Worm (Caenorhabditis elegans) whole organism, mixed stage, embryonic: ENCODE measurements around the gene tofu-7.

ENCODE experiments used
- M03D4.4 ChIP-seq: sonication (generic microtip); optimal IDR thresholded peaks from 2 replicates; lab custom pipeline; 2017; ENCODE audit warnings: mild to moderate bottlenecking, missing genetic modification characterization, missing compliant biosample characterization
- ceh-43 ChIP-seq: fragments of 200-800 bp; sonication (Bioruptor generic); optimal IDR thresholded peaks from 2 replicates; lab custom pipeline; 2018; ENCODE audit warnings: mild to moderate bottlenecking, missing genetic modification characterization, moderate library complexity, missing compliant biosample characterization
- ces-1 ChIP-seq: fragments of 150-350 bp; optimal IDR thresholded peaks from 2 replicates; lab custom pipeline; 2014; ENCODE audit warnings: missing biosample characterization, missing genetic modification reagents, missing genetic modification characterization
- elt-1 ChIP-seq: sonication (generic microtip); optimal IDR thresholded peaks from 2 replicates; lab custom pipeline; 2017; ENCODE audit warnings: missing genetic modification characterization, mild to moderate bottlenecking, missing compliant biosample characterization, antibody characterized with exemption, moderate library complexity, borderline replicate concordance; ENCODE audit not compliant: insufficient read depth
- elt-3 ChIP-seq: fragments of 150-350 bp; optimal IDR thresholded peaks from 2 replicates; lab custom pipeline; 2014; ENCODE audit warnings: missing biosample characterization, missing genetic modification characterization
- lin-13 ChIP-seq: fragments of 150-350 bp; optimal IDR thresholded peaks from 2 replicates; lab custom pipeline; 2014; ENCODE audit warnings: missing biosample characterization, missing genetic modification characterization
- lsy-2 ChIP-seq: fragments of 150-350 bp; optimal IDR thresholded peaks from 2 replicates; lab custom pipeline; 2014; ENCODE audit warnings: missing biosample characterization, missing genetic modification characterization
- nhr-237 ChIP-seq: fragments of 150-350 bp; optimal IDR thresholded peaks from 2 replicates; lab custom pipeline; 2014; ENCODE audit warnings: missing biosample characterization, missing genetic modification characterization
- pha-4 ChIP-seq: fragments of 150-350 bp; optimal IDR thresholded peaks from 2 replicates; lab custom pipeline; 2018; ENCODE audit warnings: missing biosample characterization, missing genetic modification reagents, missing genetic modification characterization
- snpc-4 ChIP-seq: fragments of 150-350 bp; optimal IDR thresholded peaks from 2 replicates; lab custom pipeline; 2014; ENCODE audit warnings: missing biosample characterization, missing genetic modification characterization
- sptf-1 ChIP-seq: sonication (generic microtip); optimal IDR thresholded peaks from 2 replicates; lab custom pipeline; 2017; ENCODE audit warnings: mild to moderate bottlenecking, missing genetic modification characterization, moderate library complexity, missing compliant biosample characterization
- tbx-8 ChIP-seq: fragments of 200-800 bp; sonication (Bioruptor generic); optimal IDR thresholded peaks from 2 replicates; lab custom pipeline; 2018; ENCODE audit warnings: mild to moderate bottlenecking, missing genetic modification characterization, moderate library complexity, missing compliant biosample characterization
- ztf-11 ChIP-seq: fragments of 150-350 bp; optimal IDR thresholded peaks from 2 replicates; lab custom pipeline; 2014; ENCODE audit warnings: missing biosample characterization, missing genetic modification characterization

DNA sequence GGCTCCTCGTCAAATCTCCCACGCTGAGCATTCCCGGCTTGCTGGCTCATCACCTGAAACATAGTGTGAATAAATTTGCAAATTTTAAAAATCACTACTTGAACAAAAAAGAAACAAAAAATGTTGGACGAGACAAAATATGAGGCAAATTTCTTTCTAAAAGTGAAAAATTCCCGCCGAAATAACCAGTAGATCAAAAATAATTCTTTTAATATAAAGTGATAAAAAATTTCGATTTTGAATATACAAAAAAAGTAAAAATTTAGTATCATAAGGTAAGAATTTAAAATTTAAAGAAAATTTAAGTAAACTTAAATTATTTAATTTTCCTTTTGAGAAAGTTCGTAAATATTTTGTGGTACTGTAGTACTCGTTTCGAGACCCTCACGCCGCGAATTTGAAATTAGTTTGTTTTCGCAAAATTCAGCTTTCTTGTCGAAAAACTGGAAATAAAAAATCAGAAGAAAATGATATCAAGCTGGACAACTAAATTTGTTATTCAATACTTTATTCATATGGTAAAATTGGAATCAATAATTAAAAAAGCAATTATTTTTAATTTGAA is 24.2 kb downstream of the tofu-7 start, which contains the start of gene egg-2:
- TF ChIP-seq lin-13 (tag; lab: Kevin White, UChicago): no peak
- TF ChIP-seq nhr-237 (tag; lab: Kevin White, UChicago): no peak
- no peak for TF ChIP-seq M03D4.4 (tag; lab: Kevin White, UChicago)
- no peak for TF ChIP-seq sptf-1 (tag; lab: Kevin White, UChicago)
- no peak for TF ChIP-seq snpc-4 (tag; lab: Kevin White, UChicago)
- TF ChIP-seq ztf-11: no peak
- TF ChIP-seq elt-1 (tag; lab: Kevin White, UChicago): no peak
- no peak for TF ChIP-seq ceh-43 (GFP tag; lab: Kevin White, UChicago)
- TF ChIP-seq tbx-8 (GFP tag; lab: Kevin White, UChicago): no peak
- TF ChIP-seq lsy-2: no peak
- TF ChIP-seq ces-1 (GFP tag; lab: Kevin White, UChicago): no peak
- no peak for TF ChIP-seq elt-3
- TF ChIP-seq pha-4 (tag; lab: Kevin White, UChicago): no peak
